Worm (Caenorhabditis elegans): Measurements from ENCODE around the gene srw-33.

ce11 chrV:15417822-15418221 lies 33.5 kb downstream of the srw-33 start, which contains the start of gene T06E6.10:
- TF ChIP-seq flt-1 (GFP tag; IDR thresholded peaks at IDR 0.05) (no peak), tab-1 (GFP tag; IDR thresholded peaks at IDR 0.05) (no peak), ztf-23 (GFP tag; IDR thresholded peaks at IDR 0.05) (no peak), med-1 (GFP tag; optimal IDR thresholded peaks at IDR 0.05; ENCODE audit: insufficient read depth) (no peak), ref-1 (GFP tag; conservative IDR thresholded peaks at IDR 0.05) (no peak), T22C8.4 (GFP tag; IDR thresholded peaks at IDR 0.05) (no peak), klf-2 (GFP tag; conservative IDR thresholded peaks at IDR 0.05) (no peak), cog-1 (tag; optimal IDR thresholded peaks at IDR 0.05) (no peak), ztf-29 (GFP tag; IDR thresholded peaks at IDR 0.05) (no peak)

Data from whole organism, midembryonic.